Worm (Caenorhabditis elegans) whole organism, dauer: ENCODE measurements around the gene F20B6.10.

ENCODE experiments used
- unc-62 ChIP-seq: sonication (generic microtip); optimal IDR thresholded peaks from 2 replicates; lab custom pipeline; 2017; ENCODE audit warnings: missing biosample characterization, missing genetic modification reagents, missing genetic modification characterization

F20B6.10 gene

ce11 chrX:4190537-4191144 is 26.4 kb downstream of the F20B6.10 start, which contains the start of gene vha-12:
TSS of gene vha-12 (plus strand) at chrX:4191094.
- no peak for TF ChIP-seq unc-62 (GFP tag; lab: Kevin White, UChicago)

ce11 chrX:4186656-4187055 is 30.3 kb downstream of the F20B6.10 start, which contains the start of gene mrp-6:
TSS of gene mrp-6 (minus strand) at chrX:4186756.
- TF ChIP-seq unc-62 (GFP tag; lab: Kevin White, UChicago), result no peak

- TF ChIP-seq unc-62 (GFP tag; lab: Kevin White, UChicago), result no peak
These were observed 39.6 kb downstream of the F20B6.10 start, which contains the start of gene ZK470.6 for ce11 chrX:4177394-4177793. TSS of gene ZK470.6 (minus strand) at chrX:4177494.

- TF ChIP-seq unc-62 (GFP tag; lab: Kevin White, UChicago), result no peak
These were observed 49.8 kb downstream of the F20B6.10 start, which contains the start of gene ZK470.14 for ce11 chrX:4167150-4167549. TSS of gene ZK470.14 (plus strand) at chrX:4167450.
